Fruit fly (Drosophila melanogaster): ENCODE measurements around the gene CG43347.

- TF ChIP-seq Hr39 (GFP tag; optimal IDR thresholded peaks at IDR 0.05) (peak; percentile 26), Eip78C (GFP tag) (peak; percentile 91), CG8632 (GFP tag; optimal IDR thresholded peaks at IDR 0.05) (peak; percentile 23), CG3032 (tag; optimal IDR thresholded peaks at IDR 0.05) (peak; percentile 50), CG11902 (GFP tag; optimal IDR thresholded peaks at IDR 0.05) (no peak), fd85E (GFP tag; optimal IDR thresholded peaks at IDR 0.05) (no peak)
Observed at dm6 chrX:10581476-10581875, 38.5 kb downstream of the CG43347 start.

All from whole organism, prepupa.